Fruit fly (Drosophila melanogaster) whole organism: ENCODE data around the gene Prtl99C.

ENCODE experiments used
- CG8478 ChIP-seq: fragments of >200 bp; optimal IDR thresholded peaks from 2 replicates; lab custom pipeline; 2018; ENCODE audit warnings: inconsistent platforms
- Dll ChIP-seq: fragments of >200 bp; optimal IDR thresholded peaks from 2 replicates; lab custom pipeline; 2017
- EcR ChIP-seq, 2 experiments: fragments of >200 bp; optimal IDR thresholded peaks; 2 replicates each; lab custom pipeline; 2017; ENCODE audit warnings: missing biosample characterization in 2 of 2, missing genetic modification characterization in 2 of 2, missing genetic modification reagents in 2 of 2
- pan ChIP-seq: fragments of >200 bp; optimal IDR thresholded peaks from 2 replicates; lab custom pipeline; 2017
- psq ChIP-seq: fragments of >200 bp; optimal IDR thresholded peaks from 2 replicates; lab custom pipeline; 2017
- usp ChIP-seq: fragments of >200 bp; optimal IDR thresholded peaks from 2 replicates; lab custom pipeline; 2017; ENCODE audit warnings: missing biosample characterization, missing genetic modification characterization, mixed read lengths

The Prtl99C gene

DNA sequence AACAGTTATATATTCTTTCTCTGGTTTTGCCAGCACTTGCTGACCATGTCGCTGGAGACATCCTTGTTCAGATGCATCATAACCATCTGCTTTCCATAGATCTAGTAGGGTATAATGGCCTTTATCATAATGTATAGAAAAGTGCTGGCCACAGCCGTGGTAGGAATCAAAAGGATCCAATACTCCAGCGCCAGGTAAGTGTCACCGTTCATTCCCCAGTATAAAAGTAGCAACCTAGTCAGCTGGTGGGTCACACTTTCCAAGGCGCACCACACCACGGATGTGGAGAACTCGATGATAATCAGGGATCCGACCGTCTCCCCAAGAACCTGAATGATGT is at the start of gene Prtl99C:
Prtl99C (plus strand) TSS at position 241 of the 340 bp plus-strand sequence.
- TF ChIP-seq pan (no peak), CG8478 (lab: Kevin White, UChicago) (no peak), Dll (lab: Kevin White, UChicago) (no peak), EcR (GFP tag; optimal IDR thresholded peaks at IDR 0.05; lab: Kevin White, UChicago) (no peak), usp (GFP tag; lab: Kevin White, UChicago) (no peak), psq (lab: Kevin White, UChicago) (no peak)

DNA sequence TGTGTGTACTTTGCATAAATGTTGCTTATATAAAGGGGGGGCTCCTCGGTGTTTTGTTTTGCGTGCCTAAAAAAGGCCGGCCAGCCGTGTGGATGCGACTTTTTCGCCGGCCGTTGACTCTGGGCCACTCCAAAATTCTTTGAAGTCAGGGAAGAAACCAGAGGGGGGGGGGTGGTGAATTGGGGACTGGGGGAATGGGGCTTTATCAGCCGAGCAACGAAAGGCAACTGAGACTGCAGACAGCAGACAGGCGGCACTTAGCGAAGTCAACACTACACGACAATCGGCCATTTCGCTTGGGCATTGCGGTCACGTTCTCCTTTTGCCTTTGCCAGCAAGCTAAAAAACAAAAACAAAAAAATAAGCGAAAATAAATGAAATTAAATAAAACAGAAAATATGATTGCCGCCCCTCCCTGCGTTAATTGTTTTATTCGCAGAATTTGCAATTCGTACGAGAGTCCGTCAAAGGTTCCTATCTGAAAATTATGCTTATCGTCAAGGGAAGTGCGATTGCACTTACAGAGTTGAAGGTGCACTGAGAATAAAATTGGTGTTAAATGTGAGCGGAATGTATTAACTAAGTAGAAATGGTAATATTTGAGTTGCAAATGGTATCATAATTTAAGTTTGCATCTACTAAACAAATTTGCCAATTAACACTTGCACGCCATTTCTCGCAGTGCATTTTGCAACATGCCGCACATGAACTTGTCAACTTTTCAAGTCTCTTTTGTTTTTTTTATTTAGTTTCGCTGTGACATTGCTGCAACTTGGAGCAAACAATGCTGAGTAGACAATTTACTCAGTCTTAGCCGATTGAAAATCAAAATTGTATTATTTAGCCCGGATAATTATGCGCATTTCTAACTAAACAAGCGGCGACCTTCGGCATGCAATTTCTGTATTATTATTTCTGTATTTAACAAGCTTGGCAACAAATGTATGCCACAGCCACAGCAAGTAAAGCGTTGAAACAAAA is 49.4 kb upstream of the Prtl99C start:
- TF ChIP-seq EcR (GFP tag; optimal IDR thresholded peaks at IDR 0.05; lab: Kevin White, UChicago) (no peak), usp (GFP tag; lab: Kevin White, UChicago) (no peak), pan (no peak), psq (lab: Kevin White, UChicago) (no peak), Dll (lab: Kevin White, UChicago) (no peak), CG8478 (lab: Kevin White, UChicago) (no peak)

DNA sequence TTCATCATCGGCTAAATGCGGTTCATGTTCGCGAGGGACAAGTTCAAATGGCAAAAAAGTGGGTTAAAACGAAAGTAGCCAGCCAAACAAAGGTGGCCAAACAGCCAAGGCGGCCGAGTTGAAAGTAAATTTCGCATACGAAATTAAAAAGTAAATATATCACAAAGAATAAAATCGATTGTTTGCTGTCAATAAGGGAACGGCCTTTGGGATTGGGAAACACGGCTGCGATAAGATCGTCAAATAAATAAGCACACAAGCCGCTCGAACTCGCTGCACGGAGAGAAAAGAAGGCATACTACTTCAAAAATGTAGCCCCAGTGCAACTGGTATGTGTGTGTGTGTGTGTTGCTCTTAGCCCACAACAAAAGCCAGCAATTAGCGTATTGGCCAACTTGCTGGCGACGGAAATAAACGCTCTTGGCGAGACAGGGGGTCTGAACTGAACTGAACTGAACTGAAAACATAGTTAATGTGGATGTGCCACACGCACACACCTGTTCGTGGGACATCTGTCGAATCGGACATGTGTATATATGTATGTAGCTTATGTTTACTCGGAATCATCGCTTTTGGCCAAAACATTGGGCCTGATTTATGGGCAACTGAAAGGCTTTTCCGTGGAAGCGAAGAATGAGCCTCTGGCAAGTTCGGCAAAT is 47.7 kb upstream of the Prtl99C start:
- TF ChIP-seq EcR (GFP tag; optimal IDR thresholded peaks at IDR 0.05; lab: Kevin White, UChicago) (no peak), pan (no peak), psq (lab: Kevin White, UChicago) (no peak), Dll (lab: Kevin White, UChicago) (no peak), usp (GFP tag; lab: Kevin White, UChicago) (no peak), CG8478 (lab: Kevin White, UChicago) (no peak)

DNA sequence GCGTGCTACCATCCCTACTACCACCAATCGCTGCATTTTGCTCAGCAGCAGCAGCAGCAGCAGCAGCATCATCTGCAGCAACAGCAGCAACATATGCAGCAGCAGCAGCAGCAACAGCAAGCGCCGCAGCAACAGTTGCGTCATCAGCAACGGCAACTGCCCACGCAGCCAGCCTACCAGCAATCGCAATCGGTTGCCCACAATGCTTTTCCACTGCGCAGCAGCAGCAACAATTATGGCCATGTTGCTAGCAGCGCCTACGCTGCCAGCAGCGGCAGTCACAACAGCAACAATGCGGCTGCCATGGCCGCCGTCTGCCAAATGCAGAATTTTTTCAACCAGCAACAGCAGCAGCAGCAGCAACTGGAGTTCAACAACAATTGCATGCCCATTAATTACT is 45.6 kb upstream of the Prtl99C start:
- TF ChIP-seq EcR (GFP tag; optimal IDR thresholded peaks at IDR 0.05; lab: Kevin White, UChicago) (no peak), usp (GFP tag; lab: Kevin White, UChicago) (no peak), pan (no peak), Dll (lab: Kevin White, UChicago) (no peak), CG8478 (lab: Kevin White, UChicago) (no peak), psq (lab: Kevin White, UChicago) (no peak)

DNA sequence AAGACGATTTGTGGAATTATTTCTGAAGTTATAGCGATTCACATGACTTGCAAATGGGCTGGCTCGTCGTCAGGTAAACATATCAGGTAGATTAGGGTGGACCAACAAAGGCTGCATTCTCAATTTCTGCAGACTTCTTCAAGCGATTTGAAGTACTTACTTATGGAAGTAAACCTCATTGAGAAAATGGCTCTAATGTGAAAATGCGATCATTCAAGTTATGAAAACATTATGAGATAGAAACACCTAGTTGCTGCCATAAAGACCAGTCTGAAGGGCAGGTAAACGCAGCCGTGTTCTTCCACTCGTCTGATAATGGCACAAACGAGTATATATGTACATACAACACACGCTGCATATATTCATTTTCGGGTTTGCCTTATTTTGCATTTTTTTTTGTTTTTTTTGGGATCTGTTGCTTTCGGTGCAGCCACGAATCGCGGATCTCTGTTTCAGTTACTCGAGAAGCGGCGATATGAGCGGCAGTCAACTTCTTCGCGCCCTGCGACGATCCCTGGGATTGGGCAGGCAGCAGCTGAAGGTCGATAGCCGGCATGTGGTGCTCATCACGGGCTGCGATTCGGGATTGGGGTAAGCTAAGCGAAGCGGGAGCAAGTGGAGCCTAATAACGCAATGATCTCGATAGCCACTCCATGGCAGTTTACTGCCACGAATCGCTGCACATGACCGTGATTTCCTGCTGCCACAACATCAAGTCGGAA is 41.4 kb upstream of the Prtl99C start, which contains the start of gene sro:
sro (plus strand) TSS at position 437 of the 722 bp plus-strand sequence.
- TF ChIP-seq EcR (GFP tag; optimal IDR thresholded peaks at IDR 0.05; lab: Kevin White, UChicago) (no peak), pan (no peak), Dll (lab: Kevin White, UChicago) (no peak), CG8478 (lab: Kevin White, UChicago) (no peak), usp (GFP tag; lab: Kevin White, UChicago) (no peak), psq (lab: Kevin White, UChicago) (no peak)

DNA sequence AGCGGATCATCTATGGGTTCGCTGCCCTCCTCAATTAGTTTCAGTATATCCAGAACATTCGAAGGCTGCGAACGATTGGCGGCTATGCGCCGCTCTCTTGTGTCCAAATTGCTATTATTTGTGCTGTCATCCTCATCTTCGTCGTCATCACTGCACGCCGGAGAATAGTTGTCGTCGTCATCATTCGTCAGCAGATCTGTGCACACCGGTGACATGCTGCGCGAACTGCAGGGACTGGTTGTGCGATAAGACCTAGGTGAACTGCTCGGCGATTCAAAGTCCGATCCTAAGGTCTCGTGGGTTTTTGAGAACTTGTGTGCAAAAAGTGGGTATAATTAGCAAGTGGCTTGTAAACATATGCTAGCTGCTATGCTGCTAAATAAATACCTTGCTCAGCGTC is 38.6 kb upstream of the Prtl99C start:
- TF ChIP-seq EcR (GFP tag; optimal IDR thresholded peaks at IDR 0.05; lab: Kevin White, UChicago) (no peak), CG8478 (lab: Kevin White, UChicago) (no peak), psq (lab: Kevin White, UChicago) (no peak), pan (no peak), usp (GFP tag; lab: Kevin White, UChicago) (no peak), Dll (lab: Kevin White, UChicago) (no peak)

DNA sequence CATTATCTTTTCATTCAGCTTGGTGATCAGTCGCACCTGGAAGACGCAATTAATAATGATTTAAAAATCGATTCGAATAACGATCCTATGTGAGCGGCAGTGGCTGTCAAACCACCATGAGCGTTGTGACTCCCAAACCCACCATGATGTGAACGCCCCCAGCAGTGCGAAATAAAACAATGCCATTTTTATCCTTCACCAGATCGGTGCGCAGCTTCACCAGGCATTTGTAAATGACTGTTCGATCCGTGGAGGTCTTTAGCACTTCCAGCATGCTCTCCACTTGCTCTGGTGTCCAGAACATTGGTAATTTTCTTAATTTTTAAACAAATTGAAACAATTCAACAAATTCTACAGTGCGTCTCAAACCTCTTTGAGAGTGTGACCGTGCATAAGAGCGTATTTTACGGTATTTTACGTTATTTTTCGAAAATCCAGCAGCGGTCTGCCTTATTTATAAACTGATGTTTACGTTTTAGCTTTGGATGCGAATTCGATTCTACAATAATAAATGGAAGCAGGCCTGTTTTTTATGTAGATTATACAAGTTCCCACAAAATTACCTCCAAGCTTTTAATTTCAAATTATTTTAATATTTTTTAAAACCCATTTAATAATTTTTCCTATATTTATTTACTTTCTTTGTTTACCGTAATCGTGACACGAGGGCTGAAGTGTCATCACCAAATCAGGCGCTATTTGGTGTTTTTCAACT is 36.6 kb upstream of the Prtl99C start, which contains the start of the genes Rnb and Drice:
Rnb (minus strand) TSS at position 389 of the 715 bp plus-strand sequence.
Drice (plus strand) TSS at position 693 of the 715 bp plus-strand sequence.
- TF ChIP-seq Dll (lab: Kevin White, UChicago) = no peak
- no peak for TF ChIP-seq EcR (GFP tag; optimal IDR thresholded peaks at IDR 0.05; lab: Kevin White, UChicago)
- TF ChIP-seq usp (GFP tag; lab: Kevin White, UChicago) = no peak
- no peak for TF ChIP-seq CG8478 (lab: Kevin White, UChicago)
- TF ChIP-seq psq (lab: Kevin White, UChicago) = no peak
- TF ChIP-seq pan = no peak

DNA sequence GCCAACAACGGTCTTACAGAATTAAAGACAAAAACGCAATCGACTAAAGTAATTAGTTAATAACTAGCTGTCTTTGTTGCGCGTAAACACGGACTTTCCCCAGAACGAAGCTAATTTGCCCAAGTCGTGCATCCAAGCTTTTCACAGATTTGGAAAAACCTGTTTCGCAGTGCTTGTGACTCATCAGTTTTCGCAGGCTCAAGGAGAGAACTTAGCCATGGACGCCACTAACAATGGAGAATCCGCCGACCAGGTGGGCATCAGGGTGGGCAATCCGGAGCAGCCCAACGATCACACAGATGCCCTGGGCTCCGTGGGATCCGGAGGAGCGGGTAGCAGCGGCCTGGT is 36.1 kb upstream of the Prtl99C start:
- no peak for TF ChIP-seq Dll (lab: Kevin White, UChicago)
- TF ChIP-seq psq (lab: Kevin White, UChicago) = no peak

DNA sequence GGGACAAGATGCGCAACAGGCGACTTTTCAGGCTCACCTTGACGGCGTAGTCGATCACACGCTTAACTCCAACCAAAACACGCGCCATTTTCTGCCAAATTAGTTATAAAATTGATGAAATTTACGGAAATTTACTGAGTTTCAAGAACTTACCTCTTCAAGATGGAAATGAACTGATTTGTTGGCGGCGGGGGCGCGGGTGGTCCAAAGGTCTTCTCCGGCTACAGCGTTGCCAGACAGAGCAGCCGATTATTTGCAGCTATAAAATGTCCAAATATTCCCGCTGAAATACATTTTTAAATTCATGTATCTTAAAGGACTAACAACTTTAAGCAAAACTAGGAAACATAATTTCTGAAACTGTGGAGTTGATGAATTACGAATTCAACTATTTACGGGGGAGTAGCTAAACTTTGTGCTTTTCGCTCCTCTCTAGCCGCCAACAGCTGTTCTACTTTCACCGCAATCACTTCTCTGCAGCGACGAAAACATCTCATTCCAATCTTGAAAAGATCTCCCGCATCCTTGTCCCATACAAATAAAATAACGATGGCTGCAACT is 32.9 kb upstream of the Prtl99C start, which contains the start of the genes Etfb and CG7789:
Etfb (minus strand) TSS at position 193 of the 561 bp plus-strand sequence.
CG7789 (plus strand) TSS at position 444 of the 561 bp plus-strand sequence.
- TF ChIP-seq usp (GFP tag; lab: Kevin White, UChicago) = no peak
- no peak for TF ChIP-seq CG8478 (lab: Kevin White, UChicago)
- no peak for TF ChIP-seq EcR (GFP tag; optimal IDR thresholded peaks at IDR 0.05; lab: Kevin White, UChicago)
- TF ChIP-seq psq (lab: Kevin White, UChicago) = no peak
- TF ChIP-seq Dll (lab: Kevin White, UChicago) = no peak
- no peak for TF ChIP-seq pan
